Worm (Caenorhabditis elegans): ENCODE measurements around the gene nhr-32.

Gene nhr-32

ce11 chrX:13293023-13293422 lies 41.3 kb downstream of the nhr-32 start:
- TF ChIP-seq R02D3.7 (tag; optimal IDR thresholded peaks at IDR 0.05) = no peak

- TF ChIP-seq fkh-2 (tag; optimal IDR thresholded peaks at IDR 0.05) (no peak), aly-2 (tag; optimal IDR thresholded peaks at IDR 0.05) (no peak), egl-27 (tag; optimal IDR thresholded peaks at IDR 0.05) (no peak), unc-62 (GFP tag; optimal IDR thresholded peaks at IDR 0.05) (no peak), nhr-237 (tag; optimal IDR thresholded peaks at IDR 0.05) (no peak), nhr-76 (tag; optimal IDR thresholded peaks at IDR 0.05) (no peak), tbx-2 (tag; optimal IDR thresholded peaks at IDR 0.05) (no peak), ceh-82 (tag; optimal IDR thresholded peaks at IDR 0.05) (no peak), eor-1 (tag; optimal IDR thresholded peaks at IDR 0.05) (no peak), ZK546.5 (tag; optimal IDR thresholded peaks at IDR 0.05) (no peak), ceh-9 (tag; optimal IDR thresholded peaks at IDR 0.05) (no peak), nhr-67 (tag; optimal IDR thresholded peaks at IDR 0.05) (no peak), nhr-11 (tag; optimal IDR thresholded peaks at IDR 0.05) (no peak), nhr-43 (tag; optimal IDR thresholded peaks at IDR 0.05; ENCODE audit: poor library complexity, severe bottlenecking) (no peak), nhr-23 (tag; optimal IDR thresholded peaks at IDR 0.05) (no peak)
Observed at ce11 chrX:13294669-13295068, 42.9 kb downstream of the nhr-32 start, which contains the start of gene srd-36. Gene srd-36, minus strand, starts transcription at chrX:13294769.

DNA sequence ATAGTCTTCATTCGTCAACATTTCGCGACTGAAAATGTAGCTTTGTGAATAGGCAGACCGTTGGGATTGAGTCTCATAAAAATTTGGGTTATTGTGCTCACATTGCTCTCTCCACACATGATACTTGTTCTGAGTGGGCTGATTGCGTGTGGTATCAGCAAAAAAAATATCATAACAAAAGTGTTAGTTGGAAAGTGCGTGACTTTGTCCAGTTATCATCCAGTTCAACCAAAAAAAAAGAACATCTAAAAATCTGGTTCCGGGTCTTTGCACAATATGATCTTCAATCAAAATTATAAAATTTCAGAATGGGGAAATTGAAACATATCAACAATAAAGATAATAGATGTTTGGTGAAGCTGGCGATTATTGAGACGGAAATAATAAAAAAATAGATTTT lies 48.7 kb downstream of the nhr-32 start, which contains the start of gene srd-39:
Gene srd-39, minus strand, starts transcription at position 101 of the 400 bp plus-strand sequence.
- no peak for TF ChIP-seq zag-1 (tag; optimal IDR thresholded peaks at IDR 0.05)
- TF ChIP-seq nhr-23 (tag; optimal IDR thresholded peaks at IDR 0.05) = no peak
- TF ChIP-seq snpc-4 (tag; optimal IDR thresholded peaks at IDR 0.05) = no peak
- no peak for TF ChIP-seq ama-1 (optimal IDR thresholded peaks at IDR 0.05)

ce11 chrX:13303357-13303756 lies 51.6 kb downstream of the nhr-32 start, which contains the start of gene srd-42:
Gene srd-42, minus strand, starts transcription at chrX:13303457.
- TF ChIP-seq eor-1 (tag; optimal IDR thresholded peaks at IDR 0.05) = no peak
- TF ChIP-seq jun-1 (tag; optimal IDR thresholded peaks at IDR 0.05) = no peak
- no peak for TF ChIP-seq aly-2 (tag; optimal IDR thresholded peaks at IDR 0.05)
- TF ChIP-seq pqm-1 (tag; optimal IDR thresholded peaks at IDR 0.05) = no peak
- TF ChIP-seq elt-1 (tag; optimal IDR thresholded peaks at IDR 0.05) = no peak
- no peak for TF ChIP-seq ZK546.5 (tag; optimal IDR thresholded peaks at IDR 0.05)
- TF ChIP-seq elt-3 (tag; optimal IDR thresholded peaks at IDR 0.05) = no peak
- no peak for TF ChIP-seq egl-5 (tag; optimal IDR thresholded peaks at IDR 0.05)
- TF ChIP-seq sea-2 (GFP tag; optimal IDR thresholded peaks at IDR 0.05) = no peak
- TF ChIP-seq nhr-43 (tag; optimal IDR thresholded peaks at IDR 0.05; ENCODE audit: poor library complexity, severe bottlenecking) = no peak
- no peak for TF ChIP-seq R02D3.7 (tag; optimal IDR thresholded peaks at IDR 0.05)
- TF ChIP-seq mdl-1 (tag; optimal IDR thresholded peaks at IDR 0.05) = no peak
- TF ChIP-seq nfya-1 (tag; optimal IDR thresholded peaks at IDR 0.05; ENCODE audit: insufficient read depth) = no peak
- no peak for TF ChIP-seq ztf-11 (tag; optimal IDR thresholded peaks at IDR 0.05)
- no peak for TF ChIP-seq tbx-2 (tag; optimal IDR thresholded peaks at IDR 0.05)
- TF ChIP-seq nhr-12 (tag; optimal IDR thresholded peaks at IDR 0.05) = no peak
- TF ChIP-seq daf-12 (tag; optimal IDR thresholded peaks at IDR 0.05) = no peak

DNA sequence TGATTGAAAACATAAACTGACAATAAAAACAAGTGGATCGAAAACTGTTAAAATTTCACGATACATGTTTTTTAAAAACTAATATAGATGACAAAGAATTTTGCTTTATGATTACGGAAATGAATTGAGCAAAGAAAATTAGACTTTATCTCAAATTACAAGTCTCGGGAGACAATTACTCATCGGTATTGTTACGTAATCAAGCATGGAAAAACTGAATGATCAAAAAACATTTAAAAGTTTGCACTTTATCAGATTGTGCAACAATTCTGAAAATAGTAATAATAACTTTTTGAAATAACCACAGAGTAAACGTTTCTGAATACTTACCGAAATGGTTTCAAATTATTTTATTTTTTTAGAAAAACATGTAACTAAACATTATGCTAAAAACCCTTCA lies 54.0 kb downstream of the nhr-32 start, which contains the start of gene srd-43:
Gene srd-43, minus strand, starts transcription at position 66 of the 400 bp plus-strand sequence.
- TF ChIP-seq nhr-11 (tag; optimal IDR thresholded peaks at IDR 0.05) (no peak), aly-2 (tag; optimal IDR thresholded peaks at IDR 0.05) (no peak), nhr-237 (tag; optimal IDR thresholded peaks at IDR 0.05) (no peak), nhr-77 (tag; optimal IDR thresholded peaks at IDR 0.05) (no peak), R02D3.7 (tag; optimal IDR thresholded peaks at IDR 0.05) (no peak), lin-15B (tag; optimal IDR thresholded peaks at IDR 0.05) (no peak), ZK546.5 (tag; optimal IDR thresholded peaks at IDR 0.05) (no peak), nhr-67 (tag; optimal IDR thresholded peaks at IDR 0.05) (no peak), fos-1 (tag; optimal IDR thresholded peaks at IDR 0.05) (no peak), nhr-25 (tag; optimal IDR thresholded peaks at IDR 0.05) (no peak), elt-3 (tag; optimal IDR thresholded peaks at IDR 0.05) (no peak), pqm-1 (tag; optimal IDR thresholded peaks at IDR 0.05) (no peak), lsy-12 (tag; optimal IDR thresholded peaks at IDR 0.05) (no peak), nfya-1 (tag; optimal IDR thresholded peaks at IDR 0.05; ENCODE audit: insufficient read depth) (no peak), nhr-28 (tag; optimal IDR thresholded peaks at IDR 0.05) (no peak), skn-1 (tag; optimal IDR thresholded peaks at IDR 0.05) (no peak)
